Worm (Caenorhabditis elegans): ENCODE data around the gene cTel55X.1.

cTel55X.1 gene

ce11 chrX:17714342-17715011 lies at the start of gene cTel55X.1:
TSS of gene cTel55X.1 (plus strand) at chrX:17714961.
- TF ChIP-seq pha-4 (tag; optimal IDR thresholded peaks at IDR 0.05) (peak; percentile 40), sea-2 (GFP tag; optimal IDR thresholded peaks at IDR 0.05) (no peak), pqm-1 (tag; optimal IDR thresholded peaks at IDR 0.05) (peak; percentile 23), nfya-1 (tag; optimal IDR thresholded peaks at IDR 0.05; ENCODE audit: insufficient read depth) (peak; percentile 4), elt-2 (tag; optimal IDR thresholded peaks at IDR 0.05) (peak; percentile 68)

DNA sequence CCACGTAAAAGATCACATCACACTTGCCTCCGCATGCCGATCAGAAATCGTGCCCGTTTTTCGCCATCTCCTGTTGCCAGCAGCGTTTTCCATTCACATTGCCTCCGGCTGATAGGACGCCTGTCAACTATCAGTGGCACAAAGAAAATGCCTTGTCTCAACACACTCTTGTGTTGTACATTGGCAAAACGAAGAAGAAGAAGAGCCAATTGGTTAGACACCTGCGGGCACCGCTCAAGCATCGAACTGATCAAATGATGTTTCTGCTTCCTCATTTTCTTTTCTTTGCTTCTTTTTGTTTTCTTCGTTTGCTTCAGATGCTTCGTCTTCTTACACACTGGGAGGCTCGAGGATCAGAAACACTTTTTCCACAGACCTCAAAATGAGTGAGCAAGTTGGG lies 47.5 kb upstream of the cTel55X.1 start:
- TF ChIP-seq snpc-4 (tag; optimal IDR thresholded peaks at IDR 0.05) (no peak), fos-1 (tag; optimal IDR thresholded peaks at IDR 0.05) (no peak), lin-39 (tag; optimal IDR thresholded peaks at IDR 0.05) (peak; percentile 8), nfya-1 (tag; optimal IDR thresholded peaks at IDR 0.05; ENCODE audit: insufficient read depth) (peak; percentile 39)

DNA sequence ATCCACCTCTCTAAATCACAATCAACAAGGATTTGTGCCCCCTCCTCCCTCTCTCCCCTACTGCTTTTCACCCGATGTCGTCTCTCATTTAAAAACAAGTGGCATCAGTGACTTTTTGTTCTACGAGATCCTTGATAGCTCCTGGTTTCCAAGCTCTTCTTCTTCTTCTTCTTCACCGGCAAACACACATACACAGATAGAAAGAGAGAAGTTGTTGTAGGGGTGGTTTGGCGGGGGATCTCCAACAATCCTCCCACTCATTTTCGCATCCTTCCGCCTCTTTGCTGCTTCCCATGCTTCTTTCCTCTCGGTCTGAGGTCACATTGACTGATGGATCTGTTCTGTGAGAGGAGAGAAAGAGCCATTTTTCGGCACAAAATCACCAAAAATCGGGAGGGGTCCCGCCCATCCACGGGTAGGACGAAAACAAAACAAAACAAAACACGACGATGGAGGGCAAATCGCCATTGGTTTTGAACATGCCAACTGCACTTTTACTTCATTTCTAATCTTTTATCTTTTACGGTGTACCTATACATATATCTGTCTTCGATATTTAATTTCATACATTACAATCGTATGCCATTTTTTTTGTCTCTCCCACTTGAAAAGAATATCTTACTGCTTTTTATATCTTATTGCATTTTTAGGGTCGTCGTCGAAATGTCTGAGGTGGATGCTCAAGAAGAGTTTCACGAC lies 44.2 kb upstream of the cTel55X.1 start, which contains the start of gene T23E7.2:
T23E7.2 (plus strand) TSS at position 649 of the 699 bp plus-strand sequence.
- TF ChIP-seq lin-39 (tag; optimal IDR thresholded peaks at IDR 0.05) (peak; percentile 20), mml-1 (tag; optimal IDR thresholded peaks at IDR 0.05) (no peak), ztf-4 (tag; optimal IDR thresholded peaks at IDR 0.05) (no peak), mdl-1 (tag; optimal IDR thresholded peaks at IDR 0.05) (no peak), nhr-12 (tag; optimal IDR thresholded peaks at IDR 0.05) (no peak), nfya-1 (tag; optimal IDR thresholded peaks at IDR 0.05; ENCODE audit: insufficient read depth) (no peak)

ce11 chrX:17672256-17672655 lies 42.5 kb upstream of the cTel55X.1 start:
- no peak for TF ChIP-seq egl-27 (tag; optimal IDR thresholded peaks at IDR 0.05)

DNA sequence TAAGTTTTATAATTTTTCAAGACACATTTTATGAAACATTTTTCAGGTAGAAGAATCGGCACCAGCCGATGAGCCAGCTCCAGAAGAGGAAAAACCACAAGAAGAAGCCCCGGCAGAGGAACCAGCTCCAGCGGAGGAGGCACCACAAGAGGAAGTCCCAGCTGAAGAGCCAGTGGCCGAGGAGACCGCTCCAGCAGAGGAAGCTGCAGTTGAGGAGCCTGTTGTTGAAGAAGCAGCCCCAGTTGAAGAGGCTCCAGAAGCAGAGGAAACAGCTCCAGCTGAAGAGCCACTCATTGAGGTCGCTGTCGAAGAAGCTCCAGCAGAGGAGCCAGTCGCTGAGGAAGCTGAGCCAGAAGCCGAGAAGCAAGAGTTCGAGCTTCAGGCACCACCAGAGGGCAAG lies 40.4 kb upstream of the cTel55X.1 start:
- TF ChIP-seq ceh-9 (tag; optimal IDR thresholded peaks at IDR 0.05) = no peak
- no peak for TF ChIP-seq pha-4 (tag; optimal IDR thresholded peaks at IDR 0.05)
- TF ChIP-seq fkh-10 (GFP tag; optimal IDR thresholded peaks at IDR 0.05) = no peak
- TF ChIP-seq hmg-11 (tag; optimal IDR thresholded peaks at IDR 0.05) = no peak
- no peak for TF ChIP-seq lsy-12 (tag; optimal IDR thresholded peaks at IDR 0.05)
- no peak for TF ChIP-seq ceh-16 (tag; optimal IDR thresholded peaks at IDR 0.05)
- TF ChIP-seq pqm-1 (tag; optimal IDR thresholded peaks at IDR 0.05) = no peak
- TF ChIP-seq nhr-11 (tag; optimal IDR thresholded peaks at IDR 0.05) = no peak
- no peak for TF ChIP-seq ZK546.5 (tag; optimal IDR thresholded peaks at IDR 0.05)
- TF ChIP-seq nhr-237 (tag; optimal IDR thresholded peaks at IDR 0.05) = no peak
- no peak for TF ChIP-seq fos-1 (tag; optimal IDR thresholded peaks at IDR 0.05)
- no peak for TF ChIP-seq ceh-82 (tag; optimal IDR thresholded peaks at IDR 0.05)
- no peak for TF ChIP-seq aly-2 (tag; optimal IDR thresholded peaks at IDR 0.05)
- TF ChIP-seq lin-39 (tag; optimal IDR thresholded peaks at IDR 0.05) = no peak
- TF ChIP-seq nhr-43 (tag; optimal IDR thresholded peaks at IDR 0.05; ENCODE audit: poor library complexity, severe bottlenecking) = no peak
- no peak for TF ChIP-seq sea-2 (GFP tag; optimal IDR thresholded peaks at IDR 0.05)

ce11 chrX:17675727-17676126 lies 39.0 kb upstream of the cTel55X.1 start:
- TF ChIP-seq daf-12 (tag; optimal IDR thresholded peaks at IDR 0.05) = no peak
- TF ChIP-seq fos-1 (tag; optimal IDR thresholded peaks at IDR 0.05) = no peak
- TF ChIP-seq tbx-2 (tag; optimal IDR thresholded peaks at IDR 0.05) = no peak
- no peak for TF ChIP-seq ceh-82 (tag; optimal IDR thresholded peaks at IDR 0.05)
- TF ChIP-seq lin-39 (tag; optimal IDR thresholded peaks at IDR 0.05) = no peak
- no peak for TF ChIP-seq mml-1 (tag; optimal IDR thresholded peaks at IDR 0.05)
- no peak for TF ChIP-seq ztf-11 (tag; optimal IDR thresholded peaks at IDR 0.05)
- TF ChIP-seq ceh-9 (tag; optimal IDR thresholded peaks at IDR 0.05) = no peak
- TF ChIP-seq elt-1 (tag; optimal IDR thresholded peaks at IDR 0.05) = no peak
- TF ChIP-seq nhr-11 (tag; optimal IDR thresholded peaks at IDR 0.05) = no peak
- TF ChIP-seq unc-39 (tag; optimal IDR thresholded peaks at IDR 0.05) = no peak
- TF ChIP-seq nhr-237 (tag; optimal IDR thresholded peaks at IDR 0.05) = no peak
